Worm (Caenorhabditis elegans) whole organism, L4/young adult: ENCODE measurements around the gene C34F11.1.

Experiments used
- W03F9.2 ChIP-seq: fragments of 150-350 bp; optimal IDR thresholded peaks from 2 replicates; lab custom pipeline; 2014; ENCODE audit warnings: missing biosample characterization, missing genetic modification characterization
- dao-5 ChIP-seq: sonication (generic microtip); optimal IDR thresholded peaks from 2 replicates; lab custom pipeline; 2016; ENCODE audit warnings: missing genotype, missing genetic modification characterization, moderate library complexity, missing compliant biosample characterization
- him-1 ChIP-seq: sonication (generic microtip); optimal IDR thresholded peaks from 2 replicates; lab custom pipeline; 2016; ENCODE audit warnings: missing genotype, missing genetic modification reagents, missing genetic modification characterization, missing compliant biosample characterization

C34F11.1 gene

ce11 chrII:5237699-5238098 is 24.9 kb downstream of the C34F11.1 start:
- no peak for TF ChIP-seq him-1 (tag; lab: Kevin White, UChicago)
- no peak for TF ChIP-seq W03F9.2 (tag; lab: Kevin White, UChicago)
- no peak for TF ChIP-seq dao-5

DNA sequence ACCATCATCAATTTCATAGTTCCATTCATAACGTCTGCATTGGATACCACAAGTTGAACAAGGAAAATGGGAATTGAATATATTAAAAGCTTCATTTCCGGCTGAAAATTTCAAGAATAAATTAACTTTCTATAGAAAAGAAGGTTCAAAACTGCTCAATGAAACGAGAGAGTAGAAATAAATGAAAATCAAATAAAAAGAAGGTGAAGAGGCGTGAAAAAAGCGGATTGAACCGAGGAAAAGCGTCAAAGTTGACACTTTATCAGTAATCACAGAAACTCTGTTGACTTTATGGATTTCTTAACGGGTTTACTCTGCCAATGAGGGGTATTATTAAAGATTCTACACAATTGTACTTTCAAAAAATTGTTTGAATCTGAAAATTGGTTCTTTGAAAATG is 25.6 kb downstream of the C34F11.1 start, which contains the start of gene pho-4:
TSS of gene pho-4 (minus strand) at position 101 of the 400 bp plus-strand sequence.
- TF ChIP-seq W03F9.2 (tag; lab: Kevin White, UChicago) (no peak), dao-5 (no peak), him-1 (tag; lab: Kevin White, UChicago) (no peak)

ce11 chrII:5241560-5241959 is 28.8 kb downstream of the C34F11.1 start, which contains the start of gene T16D1.1:
TSS of gene T16D1.1 (minus strand) at chrII:5241660.
- no peak for TF ChIP-seq W03F9.2 (tag; lab: Kevin White, UChicago)
- no peak for TF ChIP-seq him-1 (tag; lab: Kevin White, UChicago)
- TF ChIP-seq dao-5, result no peak

- TF ChIP-seq W03F9.2 (tag; lab: Kevin White, UChicago) (no peak), dao-5 (no peak), him-1 (tag; lab: Kevin White, UChicago) (no peak)
These were observed 34.1 kb downstream of the C34F11.1 start, which contains the start of gene ptr-6 for ce11 chrII:5246791-5247361. TSS of gene ptr-6 (minus strand) at chrII:5246837.

DNA sequence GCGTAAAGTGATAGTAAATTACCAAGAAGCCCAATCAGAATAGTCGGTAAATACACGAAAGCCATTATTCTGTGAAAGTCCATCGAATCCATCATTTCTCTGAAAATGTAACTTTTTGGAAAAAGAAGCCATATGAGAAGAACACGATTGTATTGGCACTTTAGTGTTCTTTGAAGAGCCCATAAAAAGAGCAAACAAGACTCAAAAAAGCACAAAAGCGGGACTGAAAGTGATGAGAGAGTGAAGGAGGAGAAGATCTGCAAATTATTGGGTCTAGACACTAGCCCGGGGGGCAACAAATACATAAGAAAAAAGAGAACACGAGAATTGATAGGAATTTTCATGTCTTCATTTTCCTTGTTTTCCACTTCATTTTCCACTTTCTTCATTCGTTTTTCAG is 42.7 kb downstream of the C34F11.1 start, which contains the start of gene frpr-4:
TSS of gene frpr-4 (minus strand) at position 101 of the 400 bp plus-strand sequence.
- TF ChIP-seq him-1 (tag; lab: Kevin White, UChicago), result no peak
- no peak for TF ChIP-seq dao-5
- TF ChIP-seq W03F9.2 (tag; lab: Kevin White, UChicago), result no peak
